Worm (Caenorhabditis elegans) whole organism, L4 larva: ENCODE data around the gene T15B7.14.

Experiments used
- D1046.2 ChIP-seq: fragments of 200-800 bp; sonication (Bioruptor generic); IDR thresholded peaks from 2 replicates; pipeline ENCODE4 v1.3.6; 2022; ENCODE audit warnings: missing genetic modification characterization, missing compliant biosample characterization
- F10B5.3 ChIP-seq: sonication (generic microtip); optimal IDR thresholded peaks from 2 replicates; lab custom pipeline; 2016; ENCODE audit warnings: mild to moderate bottlenecking, missing genetic modification characterization, missing compliant biosample characterization
- F26F4.8 ChIP-seq: fragments of 200-800 bp; sonication (Bioruptor generic); conservative IDR thresholded peaks from 2 replicates; pipeline ENCODE4 v1.3.6; 2022; ENCODE audit warnings: missing genetic modification characterization, missing compliant biosample characterization
- T20F7.1 ChIP-seq: fragments of 200-800 bp; sonication (Bioruptor generic); optimal IDR thresholded peaks from 2 replicates; lab custom pipeline; 2018; ENCODE audit warnings: mild to moderate bottlenecking, missing genetic modification characterization, missing compliant biosample characterization
- T26A8.4 ChIP-seq: fragments of 200-800 bp; sonication (Bioruptor generic); IDR thresholded peaks from 2 replicates; pipeline ENCODE4 v1.3.6; 2022; ENCODE audit warnings: missing genetic modification characterization, missing compliant biosample characterization
- Y48G9A.11 ChIP-seq: fragments of 200-800 bp; sonication (Bioruptor generic); IDR thresholded peaks from 2 replicates; pipeline ENCODE4 v1.3.6; 2022; ENCODE audit warnings: missing genetic modification reagents, missing genetic modification characterization, missing compliant biosample characterization
- aha-1 ChIP-seq: fragments of 150-350 bp; peaks from one replicate; lab custom pipeline; 2014; ENCODE audit warnings: missing biosample characterization, missing genetic modification characterization
- arid-1 ChIP-seq: fragments of 200-800 bp; sonication (Bioruptor generic); conservative IDR thresholded peaks from 2 replicates; pipeline ENCODE4 v1.3.6; 2022; ENCODE audit warnings: missing genetic modification reagents, missing genetic modification characterization, missing compliant biosample characterization
- attf-4 ChIP-seq: sonication (generic microtip); optimal IDR thresholded peaks from 3 replicates; lab custom pipeline; 2017; ENCODE audit warnings: missing biosample characterization, missing genetic modification characterization
- ceh-20 ChIP-seq: fragments of 200-800 bp; sonication (Bioruptor generic); IDR thresholded peaks from 2 replicates; pipeline ENCODE4 v1.3.6; 2022; ENCODE audit warnings: missing genetic modification reagents, missing genetic modification characterization, missing compliant biosample characterization
- ceh-28 ChIP-seq: fragments of 150-350 bp; optimal IDR thresholded peaks from 2 replicates; lab custom pipeline; 2014; ENCODE audit warnings: missing biosample characterization, missing genetic modification reagents, missing genetic modification characterization
- ceh-44 ChIP-seq: fragments of 200-800 bp; sonication (Bioruptor generic); IDR thresholded peaks from 2 replicates; pipeline ENCODE4 v1.3.6; 2022; ENCODE audit warnings: missing genetic modification reagents, missing genetic modification characterization, missing compliant biosample characterization
- ceh-62 ChIP-seq: sonication (generic microtip); optimal IDR thresholded peaks from 2 replicates; lab custom pipeline; 2017; ENCODE audit warnings: missing biosample characterization, missing genetic modification characterization
- ceh-82 ChIP-seq: sonication (generic microtip); optimal IDR thresholded peaks from 2 replicates; lab custom pipeline; 2017; ENCODE audit warnings: missing biosample characterization, missing genetic modification characterization
- cey-2 ChIP-seq: sonication (generic microtip); optimal IDR thresholded peaks from 3 replicates; lab custom pipeline; 2017; ENCODE audit warnings: missing genetic modification characterization, mild to moderate bottlenecking, missing compliant biosample characterization, antibody characterized with exemption, borderline replicate concordance; ENCODE audit not compliant: insufficient read depth
- daf-16 ChIP-seq, 3 experiments: sonication (generic microtip); optimal IDR thresholded peaks; 2 replicates each; lab custom pipeline; 2016 to 2017; ENCODE audit warnings: missing genetic modification characterization in 3 of 3, missing genetic modification reagents in 3 of 3, mild to moderate bottlenecking in 2 of 3, missing compliant biosample characterization in 2 of 3, missing biosample characterization in 1 of 3, moderate library complexity in 1 of 3
- dmd-8 ChIP-seq: fragments of 200-800 bp; sonication (Bioruptor generic); IDR thresholded peaks from 2 replicates; pipeline ENCODE4 v1.3.6; 2022; ENCODE audit warnings: missing genetic modification characterization, missing compliant biosample characterization
- dve-1 ChIP-seq: sonication (generic microtip); optimal IDR thresholded peaks from 2 replicates; lab custom pipeline; 2017; ENCODE audit warnings: antibody characterized with exemption, mild to moderate bottlenecking, missing genetic modification characterization, missing compliant biosample characterization; ENCODE audit not compliant: insufficient read depth
- egl-43 ChIP-seq: fragments of 200-800 bp; sonication (Bioruptor generic); IDR thresholded peaks from 2 replicates; pipeline ENCODE4 v1.3.6; 2022; ENCODE audit warnings: missing genetic modification reagents, missing genetic modification characterization, missing compliant biosample characterization
- fkh-10 ChIP-seq: fragments of 150-350 bp; optimal IDR thresholded peaks from 2 replicates; lab custom pipeline; 2014; ENCODE audit warnings: missing biosample characterization, missing genetic modification reagents, missing genetic modification characterization
- hif-1 ChIP-seq, 2 experiments: sonication (generic microtip); optimal IDR thresholded peaks; 2 replicates each; lab custom pipeline; 2016 to 2017; ENCODE audit warnings: missing compliant biosample characterization in 2 of 2, missing genetic modification characterization in 2 of 2, missing genetic modification reagents in 2 of 2, missing genotype in 2 of 2, mild to moderate bottlenecking in 1 of 2
- hlh-30 ChIP-seq: sonication (generic microtip); optimal IDR thresholded peaks from 2 replicates; lab custom pipeline; 2017; ENCODE audit warnings: antibody characterized with exemption, mild to moderate bottlenecking, missing genetic modification characterization, missing compliant biosample characterization; ENCODE audit not compliant: insufficient read depth
- hmg-1.1 ChIP-seq: fragments of 200-800 bp; sonication (Bioruptor generic); IDR thresholded peaks from 2 replicates; pipeline ENCODE4 v1.3.6; 2022; ENCODE audit warnings: missing genetic modification reagents, missing genetic modification characterization, missing compliant biosample characterization
- lim-7 ChIP-seq: fragments of 200-800 bp; sonication (Bioruptor generic); IDR thresholded peaks from 2 replicates; pipeline ENCODE4 v1.3.6; 2022; ENCODE audit warnings: missing genetic modification characterization, missing compliant biosample characterization
- lin-1 ChIP-seq: fragments of 200-800 bp; sonication (Bioruptor generic); IDR thresholded peaks from 2 replicates; pipeline ENCODE4 v1.3.6; 2022; ENCODE audit warnings: missing genetic modification reagents, missing genetic modification characterization, missing compliant biosample characterization
- lin-29 ChIP-seq: fragments of 200-800 bp; sonication (Bioruptor generic); IDR thresholded peaks from 2 replicates; pipeline ENCODE4 v1.3.6; 2022; ENCODE audit warnings: missing genetic modification reagents, missing genetic modification characterization, missing compliant biosample characterization
- lin-39 ChIP-seq: fragments of 150-350 bp; optimal IDR thresholded peaks from 2 replicates; lab custom pipeline; 2014; ENCODE audit warnings: missing biosample characterization, missing genetic modification reagents, missing genetic modification characterization
- madf-9 ChIP-seq: fragments of 200-800 bp; sonication (Bioruptor generic); conservative IDR thresholded peaks from 2 replicates; pipeline ENCODE4 v1.3.6; 2022; ENCODE audit warnings: missing genetic modification reagents, missing genetic modification characterization, missing compliant biosample characterization
- mdt-29 ChIP-seq: fragments of 200-800 bp; sonication (Bioruptor generic); IDR thresholded peaks from 2 replicates; pipeline ENCODE4 v1.3.6; 2022; ENCODE audit warnings: missing genetic modification reagents, missing genetic modification characterization, missing compliant biosample characterization
- mxl-2 ChIP-seq: fragments of 200-800 bp; sonication (Bioruptor generic); conservative IDR thresholded peaks from 2 replicates; pipeline ENCODE4 v1.3.6; 2022; ENCODE audit warnings: missing genetic modification reagents, missing genetic modification characterization, missing compliant biosample characterization
- nhr-102 ChIP-seq: sonication (generic microtip); optimal IDR thresholded peaks from 2 replicates; lab custom pipeline; 2016; ENCODE audit warnings: mild to moderate bottlenecking, missing genetic modification characterization, moderate library complexity, missing compliant biosample characterization
- nhr-11 ChIP-seq: fragments of 150-350 bp; optimal IDR thresholded peaks from 2 replicates; lab custom pipeline; 2014; ENCODE audit warnings: missing biosample characterization, missing genetic modification characterization
- nhr-28 ChIP-seq: fragments of 150-350 bp; optimal IDR thresholded peaks from 2 replicates; lab custom pipeline; 2014; ENCODE audit warnings: missing biosample characterization, missing genetic modification characterization
- nhr-42 ChIP-seq: fragments of 200-800 bp; sonication (Bioruptor generic); IDR thresholded peaks from 2 replicates; pipeline ENCODE4 v1.3.6; 2022; ENCODE audit warnings: missing genetic modification characterization, missing compliant biosample characterization
- nhr-48 ChIP-seq: sonication (generic microtip); optimal IDR thresholded peaks from 2 replicates; lab custom pipeline; 2016; ENCODE audit warnings: mild to moderate bottlenecking, missing genetic modification characterization, missing compliant biosample characterization
- nhr-6 ChIP-seq: fragments of 150-350 bp; optimal IDR thresholded peaks from 2 replicates; lab custom pipeline; 2014; ENCODE audit warnings: missing biosample characterization, missing genetic modification characterization
- nhr-76 ChIP-seq: fragments of 150-350 bp; optimal IDR thresholded peaks from 2 replicates; lab custom pipeline; 2014; ENCODE audit warnings: missing biosample characterization, missing genetic modification characterization
- nhr-77 ChIP-seq: fragments of 150-350 bp; optimal IDR thresholded peaks from 2 replicates; lab custom pipeline; 2014; ENCODE audit warnings: missing biosample characterization, missing genetic modification characterization
- php-3 ChIP-seq: fragments of 200-800 bp; sonication (Bioruptor generic); IDR thresholded peaks from 2 replicates; pipeline ENCODE4 v1.3.6; 2022; ENCODE audit warnings: missing genetic modification reagents, missing genetic modification characterization, missing compliant biosample characterization
- sdz-12 ChIP-seq: fragments of 200-800 bp; sonication (Bioruptor generic); optimal IDR thresholded peaks from 2 replicates; lab custom pipeline; 2018; ENCODE audit warnings: mild to moderate bottlenecking, missing genetic modification characterization, missing compliant biosample characterization
- set-16 ChIP-seq: fragments of 200-800 bp; sonication (Bioruptor generic); IDR thresholded peaks from 2 replicates; pipeline ENCODE4 v1.3.6; 2022; ENCODE audit warnings: missing genetic modification reagents, missing genetic modification characterization, missing compliant biosample characterization
- skn-1 ChIP-seq: fragments of 150-350 bp; optimal IDR thresholded peaks from 2 replicates; lab custom pipeline; 2014; ENCODE audit warnings: missing biosample characterization, missing genetic modification characterization
- spr-1 ChIP-seq: sonication (generic microtip); optimal IDR thresholded peaks from 2 replicates; lab custom pipeline; 2016; ENCODE audit warnings: mild to moderate bottlenecking, missing genetic modification characterization, missing compliant biosample characterization
- tag-97 ChIP-seq: fragments of 200-800 bp; sonication (Bioruptor generic); IDR thresholded peaks from 2 replicates; pipeline ENCODE4 v1.3.6; 2022; ENCODE audit warnings: missing genetic modification characterization, missing compliant biosample characterization
- tra-1 ChIP-seq: fragments of 200-800 bp; sonication (Bioruptor generic); IDR thresholded peaks from 2 replicates; pipeline ENCODE4 v1.3.6; 2022; ENCODE audit warnings: missing genetic modification reagents, missing genetic modification characterization, missing compliant biosample characterization
- unc-130 ChIP-seq: sonication (generic microtip); optimal IDR thresholded peaks from 2 replicates; lab custom pipeline; 2016; ENCODE audit warnings: missing genetic modification reagents, missing genetic modification characterization, missing compliant biosample characterization
- unc-39 ChIP-seq: sonication (generic microtip); optimal IDR thresholded peaks from 2 replicates; lab custom pipeline; 2017; ENCODE audit warnings: missing biosample characterization, missing genetic modification characterization
- unc-62 ChIP-seq, 3 experiments: fragments of 150-350 bp in 1 of 3; sonication (generic microtip); optimal IDR thresholded peaks in 2 of 3; peaks in 1 of 3; 1 replicate in 1 of 3; 2 replicates in 2 of 3; lab custom pipeline; 2014 to 2017; ENCODE audit warnings: missing biosample characterization in 3 of 3, missing genetic modification characterization in 3 of 3, missing genetic modification reagents in 3 of 3, missing genotype in 1 of 3
- zfp-2 ChIP-seq: sonication (generic microtip); optimal IDR thresholded peaks from 2 replicates; lab custom pipeline; 2016; ENCODE audit warnings: mild to moderate bottlenecking, missing genetic modification characterization, missing compliant biosample characterization
- zfp-3 ChIP-seq: fragments of 200-800 bp; sonication (Bioruptor generic); conservative IDR thresholded peaks from 2 replicates; pipeline ENCODE4 v1.3.6; 2022; ENCODE audit warnings: missing genetic modification reagents, missing genetic modification characterization, missing compliant biosample characterization

Gene T15B7.14

ce11 chrV:6784853-6785492 is 50.2 kb downstream of the T15B7.14 start, which contains the start of the genes spn-4 and spe-39 (continued):
- TF ChIP-seq hlh-30 (tag; lab: Kevin White, UChicago): no peak
- TF ChIP-seq D1046.2 (GFP tag; lab: Robert Waterston, UW): no peak
- peak; percentile 43; the same call in 1 of the 2 replicates for TF ChIP-seq lin-1 (GFP tag; lab: Robert Waterston, UW)
- peak; percentile 47; the same call in 1 of the 2 replicates for TF ChIP-seq ceh-20 (GFP tag; lab: Robert Waterston, UW)
- TF ChIP-seq arid-1 (GFP tag; lab: Robert Waterston, UW): no peak
- no peak for TF ChIP-seq lin-29
- peak in 1 of 2 experiments; percentile 32 for TF ChIP-seq hif-1 (tag; optimal IDR thresholded peaks at IDR 0.05; lab: Kevin White, UChicago)
- peak; percentile 70; the same call in 1 of the 2 replicates for TF ChIP-seq hmg-1.1
- TF ChIP-seq zfp-3 (GFP tag; lab: Robert Waterston, UW): no peak
- no peak for TF ChIP-seq Y48G9A.11 (GFP tag; lab: Robert Waterston, UW)
- TF ChIP-seq nhr-11 (tag; lab: Kevin White, UChicago): no peak
- no peak for TF ChIP-seq unc-62 (GFP tag; optimal IDR thresholded peaks at IDR 0.05 in 1 of 2; lab: Kevin White, UChicago)
- no peak for TF ChIP-seq unc-62 (tag; optimal IDR thresholded peaks at IDR 0.05; lab: Kevin White, UChicago)
- no peak for TF ChIP-seq dve-1 (tag; lab: Kevin White, UChicago)
- TF ChIP-seq nhr-48: no peak
- peak; percentile 1 for TF ChIP-seq nhr-28 (tag; lab: Kevin White, UChicago)
- peak in 1 of 2 experiments; percentile 17 for TF ChIP-seq daf-16 (GFP tag; optimal IDR thresholded peaks at IDR 0.05; lab: Kevin White, UChicago)
- TF ChIP-seq daf-16 (tag; optimal IDR thresholded peaks at IDR 0.05; lab: Kevin White, UChicago): no peak
- TF ChIP-seq F26F4.8: no peak
- peak; percentile 22 for TF ChIP-seq fkh-10 (GFP tag; lab: Kevin White, UChicago)
- no peak for TF ChIP-seq nhr-76
- TF ChIP-seq lin-39: no peak
- peak; percentile 13 for TF ChIP-seq T20F7.1
- no peak for TF ChIP-seq php-3 (GFP tag; lab: Robert Waterston, UW)
- no peak for TF ChIP-seq tra-1
- TF ChIP-seq nhr-42 (GFP tag; lab: Robert Waterston, UW): no peak
- TF ChIP-seq aha-1 (tag; lab: Kevin White, UChicago): no peak
- TF ChIP-seq egl-43: no peak
- TF ChIP-seq mdt-29: no peak
- no peak for TF ChIP-seq set-16
- no peak for TF ChIP-seq mxl-2 (GFP tag; lab: Robert Waterston, UW)
- TF ChIP-seq F10B5.3 (tag; lab: Kevin White, UChicago): no peak
- TF ChIP-seq nhr-6 (tag; lab: Kevin White, UChicago): peak; percentile 76
- TF ChIP-seq unc-39 (tag; lab: Kevin White, UChicago): no peak
- no peak for TF ChIP-seq ceh-62 (tag; lab: Kevin White, UChicago)
- no peak for TF ChIP-seq nhr-102 (tag; lab: Kevin White, UChicago)
- peak; percentile 26 for TF ChIP-seq nhr-77 (tag; lab: Kevin White, UChicago)
- no peak for TF ChIP-seq tag-97 (GFP tag; lab: Robert Waterston, UW)
- TF ChIP-seq zfp-2 (tag; lab: Kevin White, UChicago): no peak
- no peak for TF ChIP-seq dmd-8
- no peak for TF ChIP-seq lim-7 (GFP tag; lab: Robert Waterston, UW)
- TF ChIP-seq ceh-82: no peak
- no peak for TF ChIP-seq cey-2 (tag; lab: Kevin White, UChicago)
- TF ChIP-seq ceh-28 (tag; lab: Kevin White, UChicago): no peak
- no peak for TF ChIP-seq attf-4 (tag; lab: Kevin White, UChicago)
- TF ChIP-seq unc-130 (GFP tag; lab: Kevin White, UChicago): peak; percentile 33
- TF ChIP-seq skn-1 (tag; lab: Kevin White, UChicago): no peak
- TF ChIP-seq T26A8.4 (GFP tag; lab: Robert Waterston, UW): peak; percentile 57
- TF ChIP-seq spr-1: peak; percentile 36
- 0 out of 2 replicates have a peak, but pooled peaks have one; percentile 21 for TF ChIP-seq madf-9 (GFP tag; lab: Robert Waterston, UW)
- no peak for TF ChIP-seq ceh-44 (GFP tag; lab: Robert Waterston, UW)
- TF ChIP-seq sdz-12 (GFP tag; lab: Kevin White, UChicago): no peak
